Fruit fly (Drosophila melanogaster): ENCODE results near the gene Ugt36A1.

DNA sequence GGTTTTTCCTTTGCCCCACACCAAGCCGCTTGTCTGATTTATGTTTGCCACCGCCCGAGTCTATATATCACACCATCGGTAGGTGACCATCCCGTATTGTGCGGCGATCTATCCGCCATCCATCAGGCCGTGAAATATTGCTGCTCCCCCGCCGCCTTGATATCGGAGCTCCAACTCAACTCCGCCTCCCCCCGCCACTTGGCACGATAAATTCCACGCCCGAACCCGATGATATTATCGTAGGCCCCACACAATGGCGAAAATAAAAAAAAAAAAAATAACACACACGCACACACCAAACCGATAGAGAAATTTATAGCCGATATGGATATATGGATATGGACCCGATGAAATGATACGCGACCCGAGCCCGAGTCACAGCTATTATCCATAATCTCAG lies 28.1 kb upstream of the Ugt36A1 start:
- TF ChIP-seq CG12605 (GFP tag; IDR thresholded peaks at IDR 0.05): no peak
- no peak for TF ChIP-seq Pif1B (GFP tag; optimal IDR thresholded peaks at IDR 0.05)
